Worm (Caenorhabditis elegans) whole organism, L1 larva: Measurements from ENCODE around the gene srr-8.

Experiments used
- F16B12.6 ChIP-seq: fragments of 150-350 bp; optimal IDR thresholded peaks from 2 replicates; lab custom pipeline; 2014; ENCODE audit warnings: missing biosample characterization, missing genetic modification characterization
- ama-1 ChIP-seq: fragments of 150-350 bp; optimal IDR thresholded peaks from 2 replicates; lab custom pipeline; 2014
- ceh-8 ChIP-seq: fragments of 200-800 bp; sonication (Bioruptor generic); optimal IDR thresholded peaks from 2 replicates; lab custom pipeline; 2018; ENCODE audit warnings: mild to moderate bottlenecking, missing genetic modification characterization, moderate library complexity, missing compliant biosample characterization
- fos-1 ChIP-seq: fragments of 150-350 bp; optimal IDR thresholded peaks from 2 replicates; lab custom pipeline; 2014; ENCODE audit warnings: missing biosample characterization, missing genetic modification characterization
- lin-13 ChIP-seq: fragments of 150-350 bp; optimal IDR thresholded peaks from 2 replicates; lab custom pipeline; 2014; ENCODE audit warnings: missing biosample characterization, missing genetic modification reagents, missing genetic modification characterization
- lin-35 ChIP-seq, 2 experiments: fragments of 150-350 bp; optimal IDR thresholded peaks; 2 replicates each; lab custom pipeline; 2014; ENCODE audit warnings: missing biosample characterization in 2 of 2, missing genetic modification characterization in 2 of 2, missing genetic modification reagents in 2 of 2
- lsy-2 ChIP-seq, 2 experiments: fragments of 150-350 bp; optimal IDR thresholded peaks; 2 replicates each; lab custom pipeline; 2014; ENCODE audit warnings: missing biosample characterization in 2 of 2, missing genetic modification characterization in 2 of 2
- nhr-28 ChIP-seq: fragments of 150-350 bp; optimal IDR thresholded peaks from 2 replicates; lab custom pipeline; 2014; ENCODE audit warnings: missing biosample characterization, missing genetic modification characterization
- nhr-77 ChIP-seq: fragments of 150-350 bp; optimal IDR thresholded peaks from 2 replicates; lab custom pipeline; 2014; ENCODE audit warnings: missing biosample characterization, missing genetic modification characterization
- unc-130 ChIP-seq: fragments of 150-350 bp; optimal IDR thresholded peaks from 2 replicates; lab custom pipeline; 2017; ENCODE audit warnings: missing biosample characterization, missing genetic modification characterization, inconsistent platforms
- unc-62 ChIP-seq: fragments of 150-350 bp; optimal IDR thresholded peaks from 2 replicates; lab custom pipeline; 2014; ENCODE audit warnings: missing biosample characterization, missing genetic modification reagents, missing genetic modification characterization
- zag-1 ChIP-seq: fragments of 150-350 bp; optimal IDR thresholded peaks from 2 replicates; lab custom pipeline; 2014; ENCODE audit warnings: missing biosample characterization, missing genetic modification characterization
- ztf-11 ChIP-seq, 2 experiments: sonication (generic microtip); optimal IDR thresholded peaks; 2 replicates each; lab custom pipeline; 2016 to 2017; ENCODE audit warnings: missing genetic modification characterization in 2 of 2, missing biosample characterization in 1 of 2, missing compliant biosample characterization in 1 of 2

- TF ChIP-seq unc-130 (tag; lab: Kevin White, UChicago) (no peak), lin-35 (GFP tag; optimal IDR thresholded peaks at IDR 0.05; lab: Kevin White, UChicago) (no peak), nhr-77 (tag; lab: Kevin White, UChicago) (no peak), F16B12.6 (tag; lab: Kevin White, UChicago) (no peak), lsy-2 (tag; optimal IDR thresholded peaks at IDR 0.05; lab: Kevin White, UChicago) (no peak), zag-1 (tag; lab: Kevin White, UChicago) (no peak), ama-1 (lab: Kevin White, UChicago) (no peak), unc-62 (no peak), ceh-8 (GFP tag; lab: Kevin White, UChicago) (no peak), ztf-11 (tag; optimal IDR thresholded peaks at IDR 0.05; lab: Kevin White, UChicago) (no peak), nhr-28 (tag; lab: Kevin White, UChicago) (no peak), lin-13 (GFP tag; lab: Kevin White, UChicago) (no peak), fos-1 (tag; lab: Kevin White, UChicago) (no peak)
Measured at ce11 chrV:4975140-4975539, 26.3 kb upstream of the srr-8 start, which contains the start of gene F26G5.1.
